Worm (Caenorhabditis elegans): Measurements from ENCODE around the gene F42G2.2.

Gene F42G2.2

ce11 chrII:2398884-2399283 is 23.1 kb upstream of the F42G2.2 start, which contains the start of gene F16G10.14:
F16G10.14 (minus strand) TSS chrII:2398984.
- TF ChIP-seq nhr-28 (tag; optimal IDR thresholded peaks at IDR 0.05) (no peak), sptf-1 (tag; optimal IDR thresholded peaks at IDR 0.05) (no peak), bed-3 (GFP tag; optimal IDR thresholded peaks at IDR 0.05) (no peak), lin-13 (tag; optimal IDR thresholded peaks at IDR 0.05) (no peak)

ce11 chrII:2399810-2400209 is 22.2 kb upstream of the F42G2.2 start:
- TF ChIP-seq unc-39 (tag; optimal IDR thresholded peaks at IDR 0.05) (no peak), unc-62 (GFP tag; optimal IDR thresholded peaks at IDR 0.05) (no peak), elt-1 (tag; optimal IDR thresholded peaks at IDR 0.05; ENCODE audit: borderline replicate concordance, insufficient read depth) (no peak), mab-5 (tag; optimal IDR thresholded peaks at IDR 0.05) (no peak), sptf-1 (tag; optimal IDR thresholded peaks at IDR 0.05) (no peak), ceh-83 (GFP tag; optimal IDR thresholded peaks at IDR 0.05) (no peak), nhr-12 (tag; optimal IDR thresholded peaks at IDR 0.05) (no peak), ham-2 (GFP tag; optimal IDR thresholded peaks at IDR 0.05) (no peak), sem-2 (GFP tag; optimal IDR thresholded peaks at IDR 0.05) (no peak), lin-13 (tag; optimal IDR thresholded peaks at IDR 0.05) (no peak), pha-4 (tag; optimal IDR thresholded peaks at IDR 0.05) (no peak)

ce11 chrII:2403984-2404383 is 18.0 kb upstream of the F42G2.2 start, which contains the start of gene F16G10.1:
F16G10.1 (plus strand) TSS chrII:2404284.
- TF ChIP-seq elt-3 (tag; optimal IDR thresholded peaks at IDR 0.05) (no peak), snpc-4 (tag; optimal IDR thresholded peaks at IDR 0.05) (no peak), mep-1 (tag; optimal IDR thresholded peaks at IDR 0.05) (no peak), nhr-76 (tag; optimal IDR thresholded peaks at IDR 0.05) (no peak), ceh-39 (tag; optimal IDR thresholded peaks at IDR 0.05) (no peak), tbx-8 (GFP tag; optimal IDR thresholded peaks at IDR 0.05) (no peak), ceh-43 (GFP tag; optimal IDR thresholded peaks at IDR 0.05) (no peak), hlh-1 (tag; optimal IDR thresholded peaks at IDR 0.05) (no peak), sem-2 (GFP tag; optimal IDR thresholded peaks at IDR 0.05) (no peak), unc-39 (tag; optimal IDR thresholded peaks at IDR 0.05) (no peak), nhr-12 (tag; optimal IDR thresholded peaks at IDR 0.05) (no peak), ces-1 (GFP tag; optimal IDR thresholded peaks at IDR 0.05) (no peak)

ce11 chrII:2411093-2411492 is 10.9 kb upstream of the F42G2.2 start:
- no peak for TF ChIP-seq mep-1 (tag; optimal IDR thresholded peaks at IDR 0.05)
- TF ChIP-seq drap-1 (GFP tag; optimal IDR thresholded peaks at IDR 0.05) = no peak
- TF ChIP-seq nhr-237 (tag; optimal IDR thresholded peaks at IDR 0.05) = no peak
- no peak for TF ChIP-seq mab-5 (tag; optimal IDR thresholded peaks at IDR 0.05)
- TF ChIP-seq tbx-8 (GFP tag; optimal IDR thresholded peaks at IDR 0.05) = no peak
- TF ChIP-seq unc-62 (GFP tag; optimal IDR thresholded peaks at IDR 0.05) = no peak
- TF ChIP-seq nhr-12 (tag; optimal IDR thresholded peaks at IDR 0.05) = no peak
- no peak for TF ChIP-seq unc-39 (tag; optimal IDR thresholded peaks at IDR 0.05)
- TF ChIP-seq ceh-39 (tag; optimal IDR thresholded peaks at IDR 0.05) = no peak
- TF ChIP-seq ztf-11 (tag; optimal IDR thresholded peaks at IDR 0.05) = no peak
- no peak for TF ChIP-seq lsy-2 (tag; optimal IDR thresholded peaks at IDR 0.05)
- no peak for TF ChIP-seq nhr-2 (tag; optimal IDR thresholded peaks at IDR 0.05)

ce11 chrII:2411555-2411954 is 10.4 kb upstream of the F42G2.2 start:
- TF ChIP-seq unc-62 (GFP tag; optimal IDR thresholded peaks at IDR 0.05) (no peak), sem-2 (GFP tag; optimal IDR thresholded peaks at IDR 0.05) (no peak), ces-1 (GFP tag; optimal IDR thresholded peaks at IDR 0.05) (no peak), bed-3 (GFP tag; optimal IDR thresholded peaks at IDR 0.05) (no peak), hlh-1 (tag; optimal IDR thresholded peaks at IDR 0.05) (no peak), lin-13 (tag; optimal IDR thresholded peaks at IDR 0.05) (no peak), sptf-1 (tag; optimal IDR thresholded peaks at IDR 0.05) (no peak), mep-1 (tag; optimal IDR thresholded peaks at IDR 0.05) (no peak), lsy-2 (tag; optimal IDR thresholded peaks at IDR 0.05) (no peak), elt-3 (tag; optimal IDR thresholded peaks at IDR 0.05) (no peak), cnd-1 (tag; optimal IDR thresholded peaks at IDR 0.05) (no peak)

- TF ChIP-seq nhr-2 (tag; optimal IDR thresholded peaks at IDR 0.05) = no peak
- TF ChIP-seq ztf-11 (tag; optimal IDR thresholded peaks at IDR 0.05) = no peak
- TF ChIP-seq lin-13 (tag; optimal IDR thresholded peaks at IDR 0.05) = no peak
- TF ChIP-seq flh-1 (GFP tag; optimal IDR thresholded peaks at IDR 0.05) = no peak
- no peak for TF ChIP-seq mep-1 (tag; optimal IDR thresholded peaks at IDR 0.05)
- no peak for TF ChIP-seq mls-2 (tag; optimal IDR thresholded peaks at IDR 0.05)
- TF ChIP-seq sptf-1 (tag; optimal IDR thresholded peaks at IDR 0.05) = no peak
- TF ChIP-seq M03D4.4 (tag; optimal IDR thresholded peaks at IDR 0.05) = no peak
- no peak for TF ChIP-seq unc-62 (GFP tag; optimal IDR thresholded peaks at IDR 0.05)
- no peak for TF ChIP-seq ham-2 (GFP tag; optimal IDR thresholded peaks at IDR 0.05)
- TF ChIP-seq nhr-76 (tag; optimal IDR thresholded peaks at IDR 0.05) = no peak
Observed at ce11 chrII:2412649-2413048, 9.4 kb upstream of the F42G2.2 start, which contains the start of gene fbxa-182. fbxa-182 (minus strand) TSS chrII:2412749.

All from whole organism, mixed stage, embryonic.